Worm (Caenorhabditis elegans) whole organism, late embryonic: ENCODE data around the gene best-19.

Experiments used
- K09A11.1 ChIP-seq: sonication (generic microtip); optimal IDR thresholded peaks from 2 replicates; lab custom pipeline; 2017; ENCODE audit warnings: antibody characterized with exemption, mild to moderate bottlenecking, missing genetic modification characterization, missing compliant biosample characterization; ENCODE audit not compliant: insufficient read depth
- Y22D7AL.16 ChIP-seq: sonication (generic microtip); optimal IDR thresholded peaks from 2 replicates; lab custom pipeline; 2016; ENCODE audit warnings: missing genetic modification characterization, missing compliant biosample characterization
- ceh-6 ChIP-seq: fragments of 200-800 bp; sonication (Bioruptor generic); optimal IDR thresholded peaks from 2 replicates; lab custom pipeline; 2018; ENCODE audit warnings: mild to moderate bottlenecking, missing genetic modification characterization, missing compliant biosample characterization
- ceh-9 ChIP-seq: sonication (generic microtip); optimal IDR thresholded peaks from 2 replicates; lab custom pipeline; 2016; ENCODE audit warnings: mild to moderate bottlenecking, missing genetic modification characterization, inconsistent platforms, missing compliant biosample characterization
- dmd-4 ChIP-seq: sonication (generic microtip); optimal IDR thresholded peaks from 2 replicates; lab custom pipeline; 2016; ENCODE audit warnings: borderline replicate concordance, missing genetic modification characterization, missing compliant biosample characterization
- elt-2 ChIP-seq: sonication (generic microtip); optimal IDR thresholded peaks from 2 replicates; lab custom pipeline; 2016; ENCODE audit warnings: missing genetic modification reagents, missing genetic modification characterization, missing compliant biosample characterization
- lin-11 ChIP-seq: fragments of 200-800 bp; sonication (Bioruptor generic); optimal IDR thresholded peaks from 2 replicates; lab custom pipeline; 2018; ENCODE audit warnings: mild to moderate bottlenecking, missing genetic modification characterization, missing compliant biosample characterization
- madf-2 ChIP-seq: sonication (generic microtip); optimal IDR thresholded peaks from 2 replicates; lab custom pipeline; 2017; ENCODE audit warnings: missing genetic modification characterization, missing compliant biosample characterization
- nhr-11 ChIP-seq: fragments of 150-350 bp; optimal IDR thresholded peaks from 2 replicates; lab custom pipeline; 2014; ENCODE audit warnings: missing biosample characterization, missing genetic modification characterization
- pag-3 ChIP-seq: sonication (generic microtip); optimal IDR thresholded peaks from 2 replicates; lab custom pipeline; 2016; ENCODE audit warnings: missing compliant biosample characterization, missing genetic modification characterization, borderline replicate concordance
- tbx-7 ChIP-seq: sonication (generic microtip); optimal IDR thresholded peaks from 2 replicates; lab custom pipeline; 2016; ENCODE audit warnings: missing genotype, missing genetic modification characterization, missing compliant biosample characterization

DNA sequence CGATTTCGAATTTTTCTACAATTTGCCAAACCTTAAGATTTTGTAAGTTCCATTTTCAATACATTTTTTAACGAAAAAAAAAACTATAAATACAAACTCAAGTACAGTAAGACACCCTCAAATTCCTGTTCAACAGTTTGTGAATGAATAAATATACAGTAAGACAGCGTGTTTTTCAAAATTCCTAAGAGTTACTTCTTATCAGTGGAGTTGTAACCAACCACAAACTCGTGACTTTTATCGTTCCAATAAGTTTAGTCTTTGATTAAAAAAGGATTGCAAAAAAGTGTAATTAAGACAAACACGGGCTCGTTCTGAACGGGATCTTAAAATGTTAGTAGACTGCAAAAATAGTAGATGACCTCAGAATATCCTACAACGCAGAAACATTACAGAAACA lies 8.3 kb upstream of the best-19 start:
- TF ChIP-seq tbx-7 (tag; lab: Kevin White, UChicago) (no peak), Y22D7AL.16 (tag; lab: Kevin White, UChicago) (no peak), lin-11 (tag; lab: Kevin White, UChicago) (no peak), dmd-4 (tag; lab: Kevin White, UChicago) (no peak), nhr-11 (no peak), ceh-9 (tag; lab: Kevin White, UChicago) (no peak), ceh-6 (GFP tag; lab: Kevin White, UChicago) (no peak), pag-3 (tag; lab: Kevin White, UChicago) (no peak), K09A11.1 (no peak), madf-2 (tag; lab: Kevin White, UChicago) (no peak), elt-2 (no peak)
